Worm (Caenorhabditis elegans): ENCODE measurements around the gene mlt-11.

- no peak for TF ChIP-seq lsy-2 (tag; optimal IDR thresholded peaks at IDR 0.05)
- no peak for TF ChIP-seq tbx-8 (GFP tag; optimal IDR thresholded peaks at IDR 0.05)
- no peak for TF ChIP-seq lin-13 (tag; optimal IDR thresholded peaks at IDR 0.05)
- TF ChIP-seq nhr-28 (tag; optimal IDR thresholded peaks at IDR 0.05) = no peak
- no peak for TF ChIP-seq snpc-4 (tag; optimal IDR thresholded peaks at IDR 0.05)
- no peak for TF ChIP-seq ztf-11 (tag; optimal IDR thresholded peaks at IDR 0.05)
- no peak for TF ChIP-seq mab-5 (tag; optimal IDR thresholded peaks at IDR 0.05)
- TF ChIP-seq pha-4 (tag; optimal IDR thresholded peaks at IDR 0.05) = no peak
- no peak for TF ChIP-seq nhr-12 (tag; optimal IDR thresholded peaks at IDR 0.05)
- no peak for TF ChIP-seq mep-1 (tag; optimal IDR thresholded peaks at IDR 0.05)
- no peak for TF ChIP-seq M03D4.4 (tag; optimal IDR thresholded peaks at IDR 0.05)
Measured at ce11 chrV:20625260-20625659, 41.7 kb upstream of the mlt-11 start.

Data from whole organism, mixed stage, embryonic.